Worm (Caenorhabditis elegans) whole organism, mixed stage, embryonic: ENCODE data around the gene C18D11.6.
A peak's percentile ranks its signal among the peaks of the same experiment; 100 is the strongest.
"Not testable (repeated sequence)": the region's sequence is repeated elsewhere in the genome, so short reads cannot be mapped to it uniquely, and the experiment has no call there.

Experiments used
- M03D4.4 ChIP-seq: sonication (generic microtip); optimal IDR thresholded peaks from 2 replicates; lab custom pipeline; 2017; ENCODE audit warnings: mild to moderate bottlenecking, missing genetic modification characterization, missing compliant biosample characterization
- bed-3 ChIP-seq: fragments of 200-800 bp; sonication (Bioruptor generic); optimal IDR thresholded peaks from 3 replicates; lab custom pipeline; 2018; ENCODE audit warnings: mild to moderate bottlenecking, missing genetic modification characterization, moderate library complexity, missing compliant biosample characterization
- blmp-1 ChIP-seq: fragments of 150-350 bp; optimal IDR thresholded peaks from 2 replicates; lab custom pipeline; 2014; ENCODE audit warnings: missing biosample characterization, missing genetic modification characterization
- ceh-39 ChIP-seq: fragments of 150-350 bp; optimal IDR thresholded peaks from 2 replicates; lab custom pipeline; 2014; ENCODE audit warnings: missing biosample characterization, missing genetic modification characterization
- ceh-43 ChIP-seq: fragments of 200-800 bp; sonication (Bioruptor generic); optimal IDR thresholded peaks from 2 replicates; lab custom pipeline; 2018; ENCODE audit warnings: mild to moderate bottlenecking, missing genetic modification characterization, moderate library complexity, missing compliant biosample characterization
- ceh-83 ChIP-seq: fragments of 200-800 bp; sonication (Bioruptor generic); optimal IDR thresholded peaks from 2 replicates; lab custom pipeline; 2018; ENCODE audit warnings: mild to moderate bottlenecking, missing genetic modification characterization, missing compliant biosample characterization
- ces-1 ChIP-seq: fragments of 150-350 bp; optimal IDR thresholded peaks from 2 replicates; lab custom pipeline; 2014; ENCODE audit warnings: missing biosample characterization, missing genetic modification reagents, missing genetic modification characterization
- cnd-1 ChIP-seq: fragments of 200-800 bp; sonication (Bioruptor generic); optimal IDR thresholded peaks from 2 replicates; lab custom pipeline; 2018; ENCODE audit warnings: mild to moderate bottlenecking, missing genetic modification characterization, missing compliant biosample characterization
- drap-1 ChIP-seq: fragments of 200-800 bp; sonication (Bioruptor generic); optimal IDR thresholded peaks from 3 replicates; lab custom pipeline; 2018; ENCODE audit warnings: mild to moderate bottlenecking, missing genetic modification characterization, missing compliant biosample characterization
- elt-3 ChIP-seq: fragments of 150-350 bp; optimal IDR thresholded peaks from 2 replicates; lab custom pipeline; 2014; ENCODE audit warnings: missing biosample characterization, missing genetic modification characterization
- flh-1 ChIP-seq: fragments of 200-800 bp; sonication (Bioruptor generic); optimal IDR thresholded peaks from 2 replicates; lab custom pipeline; 2018; ENCODE audit warnings: mild to moderate bottlenecking, missing genetic modification characterization, moderate library complexity, missing compliant biosample characterization
- ham-2 ChIP-seq: fragments of 200-800 bp; sonication (Bioruptor generic); optimal IDR thresholded peaks from 2 replicates; lab custom pipeline; 2018; ENCODE audit warnings: mild to moderate bottlenecking, missing genetic modification characterization, missing compliant biosample characterization
- hlh-1 ChIP-seq: fragments of 150-350 bp; optimal IDR thresholded peaks from 2 replicates; lab custom pipeline; 2014; ENCODE audit warnings: missing biosample characterization, missing genetic modification reagents, missing genetic modification characterization
- lin-32 ChIP-seq: fragments of 200-800 bp; sonication (Bioruptor generic); optimal IDR thresholded peaks from 2 replicates; lab custom pipeline; 2018; ENCODE audit warnings: mild to moderate bottlenecking, missing genetic modification characterization, missing compliant biosample characterization
- lsy-2 ChIP-seq: fragments of 150-350 bp; optimal IDR thresholded peaks from 2 replicates; lab custom pipeline; 2014; ENCODE audit warnings: missing biosample characterization, missing genetic modification characterization
- mab-5 ChIP-seq: fragments of 150-350 bp; optimal IDR thresholded peaks from 2 replicates; lab custom pipeline; 2014; ENCODE audit warnings: missing biosample characterization, missing genetic modification characterization
- nhr-2 ChIP-seq: fragments of 150-350 bp; optimal IDR thresholded peaks from 2 replicates; lab custom pipeline; 2014; ENCODE audit warnings: missing biosample characterization, missing genetic modification characterization
- nhr-28 ChIP-seq: fragments of 150-350 bp; optimal IDR thresholded peaks from 2 replicates; lab custom pipeline; 2014; ENCODE audit warnings: missing biosample characterization, missing genetic modification characterization
- nhr-76 ChIP-seq: sonication (generic microtip); optimal IDR thresholded peaks from 2 replicates; lab custom pipeline; 2017; ENCODE audit warnings: missing biosample characterization, missing genetic modification characterization
- pha-4 ChIP-seq: fragments of 150-350 bp; optimal IDR thresholded peaks from 2 replicates; lab custom pipeline; 2018; ENCODE audit warnings: missing biosample characterization, missing genetic modification reagents, missing genetic modification characterization
- sem-2 ChIP-seq: fragments of 200-800 bp; sonication (Bioruptor generic); optimal IDR thresholded peaks from 2 replicates; lab custom pipeline; 2018; ENCODE audit warnings: mild to moderate bottlenecking, missing genetic modification characterization, missing compliant biosample characterization
- snpc-4 ChIP-seq: fragments of 150-350 bp; optimal IDR thresholded peaks from 2 replicates; lab custom pipeline; 2014; ENCODE audit warnings: missing biosample characterization, missing genetic modification characterization
- sptf-1 ChIP-seq: sonication (generic microtip); optimal IDR thresholded peaks from 2 replicates; lab custom pipeline; 2017; ENCODE audit warnings: mild to moderate bottlenecking, missing genetic modification characterization, moderate library complexity, missing compliant biosample characterization
- unc-39 ChIP-seq: fragments of 150-350 bp; optimal IDR thresholded peaks from 2 replicates; lab custom pipeline; 2014; ENCODE audit warnings: missing biosample characterization, missing genetic modification characterization
- zip-8 ChIP-seq: fragments of 150-350 bp; optimal IDR thresholded peaks from 2 replicates; lab custom pipeline; 2014; ENCODE audit warnings: missing biosample characterization, missing genetic modification characterization
- ztf-11 ChIP-seq: fragments of 150-350 bp; optimal IDR thresholded peaks from 2 replicates; lab custom pipeline; 2014; ENCODE audit warnings: missing biosample characterization, missing genetic modification characterization

Gene C18D11.6

DNA sequence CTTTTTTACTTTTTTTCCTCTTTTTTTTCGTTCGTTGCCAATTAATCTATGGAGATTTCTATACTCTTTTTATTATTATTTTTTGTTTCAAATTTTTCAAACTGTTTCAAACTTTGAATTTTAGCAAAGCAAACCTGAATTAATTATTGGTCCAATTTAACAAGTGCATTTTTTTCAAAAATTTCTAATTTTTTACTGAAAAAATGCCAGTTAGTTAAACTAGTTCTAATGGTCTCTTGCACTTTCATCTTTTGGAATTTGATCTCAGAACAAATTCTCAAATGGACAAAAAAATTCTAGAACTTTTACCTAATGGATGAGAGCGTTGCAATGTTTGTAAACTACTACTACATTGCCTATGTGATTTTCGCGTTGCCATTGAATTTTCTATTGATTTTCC is 28.6 kb upstream of the C18D11.6 start, which contains the start of gene srd-74:
Gene srd-74 (plus strand): TSS at position 301 of the 400 bp plus-strand sequence.
- no peak for TF ChIP-seq hlh-1 (tag; lab: Kevin White, UChicago)
- TF ChIP-seq lin-32 (GFP tag; lab: Kevin White, UChicago), result no peak
- TF ChIP-seq ham-2 (GFP tag; lab: Kevin White, UChicago), result no peak

DNA sequence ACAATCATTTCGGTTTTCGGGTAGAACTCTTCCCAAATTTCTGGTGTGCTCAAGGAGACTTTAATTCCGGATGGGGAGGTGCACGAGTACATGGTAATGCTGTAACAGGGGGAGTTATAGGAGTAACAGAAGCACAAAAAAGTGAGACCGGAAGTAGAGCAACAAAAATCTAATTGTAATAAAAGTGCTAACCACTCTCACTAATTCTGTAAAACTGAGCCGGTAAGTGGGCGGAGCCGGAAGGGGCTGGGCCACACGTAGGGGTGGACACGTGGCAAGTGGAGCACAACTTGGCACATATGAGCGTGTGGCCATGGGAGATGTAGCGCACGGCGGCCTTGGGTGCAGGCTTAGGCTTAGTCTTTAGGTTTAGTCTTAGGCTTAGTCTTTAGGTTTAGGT is 24.4 kb upstream of the C18D11.6 start, which contains the start of gene tbx-38:
Gene tbx-38 (minus strand): TSS at position 101 of the 400 bp plus-strand sequence.
- TF ChIP-seq pha-4 (no peak), ces-1 (GFP tag; lab: Kevin White, UChicago) (no peak), sptf-1 (tag; lab: Kevin White, UChicago) (no peak), ham-2 (GFP tag; lab: Kevin White, UChicago) (no peak), ceh-39 (tag; lab: Kevin White, UChicago) (no peak), lsy-2 (tag; lab: Kevin White, UChicago) (no peak), nhr-2 (tag; lab: Kevin White, UChicago) (no peak), drap-1 (GFP tag; lab: Kevin White, UChicago) (no peak), zip-8 (tag; lab: Kevin White, UChicago) (no peak), nhr-28 (tag; lab: Kevin White, UChicago) (no peak)

DNA sequence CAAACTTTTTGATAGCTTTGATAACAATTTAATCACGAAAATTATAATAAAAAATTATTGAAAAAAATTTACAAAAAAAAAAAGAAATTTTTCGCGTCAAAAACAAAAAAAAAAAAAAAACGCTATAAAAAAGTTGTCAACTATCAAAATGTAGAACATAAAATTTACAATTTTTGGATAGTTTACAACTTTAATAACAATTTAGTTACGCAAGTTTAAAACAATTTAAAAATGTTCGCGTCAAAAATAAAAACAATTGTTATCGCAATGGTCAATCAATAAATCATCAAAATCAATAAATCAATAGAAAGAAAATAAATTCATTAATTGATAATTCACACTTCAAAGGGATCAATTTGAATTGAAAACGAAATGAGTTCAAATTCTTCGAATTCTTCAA is 23.0 kb upstream of the C18D11.6 start, which contains the start of gene C24H11.1:
Gene C24H11.1 (plus strand): TSS at position 301 of the 400 bp plus-strand sequence.
- not testable (repeated sequence) for TF ChIP-seq elt-3, M03D4.4, blmp-1

DNA sequence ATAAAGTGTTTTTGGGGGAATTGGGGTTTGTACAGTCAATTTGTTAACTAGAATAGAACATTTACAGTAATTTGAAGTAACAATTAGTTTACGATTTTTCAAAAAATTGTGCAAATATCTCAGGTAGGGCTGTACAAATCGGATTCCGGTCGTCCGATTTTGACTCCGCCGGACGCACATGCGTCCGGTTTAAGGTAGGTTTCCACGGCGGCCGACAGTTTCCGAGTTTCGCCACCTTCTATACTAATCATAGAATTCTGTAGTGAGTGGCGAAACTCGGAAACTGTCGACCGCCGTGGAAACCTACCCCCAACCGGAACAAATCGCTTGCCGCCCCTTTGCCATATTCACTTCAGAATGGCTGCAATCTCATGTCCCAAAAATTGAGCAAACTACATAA is 20.9 kb upstream of the C18D11.6 start:
- no peak for TF ChIP-seq nhr-76
- no peak for TF ChIP-seq ceh-43 (GFP tag; lab: Kevin White, UChicago)
- TF ChIP-seq cnd-1 (tag; lab: Kevin White, UChicago), result no peak
- TF ChIP-seq pha-4, result no peak
- no peak for TF ChIP-seq nhr-2 (tag; lab: Kevin White, UChicago)
- TF ChIP-seq drap-1 (GFP tag; lab: Kevin White, UChicago), result no peak
- no peak for TF ChIP-seq unc-39
- TF ChIP-seq elt-3, result no peak
- TF ChIP-seq lin-32 (GFP tag; lab: Kevin White, UChicago), result no peak
- no peak for TF ChIP-seq flh-1 (GFP tag; lab: Kevin White, UChicago)
- no peak for TF ChIP-seq blmp-1
- TF ChIP-seq mab-5 (tag; lab: Kevin White, UChicago), result no peak

DNA sequence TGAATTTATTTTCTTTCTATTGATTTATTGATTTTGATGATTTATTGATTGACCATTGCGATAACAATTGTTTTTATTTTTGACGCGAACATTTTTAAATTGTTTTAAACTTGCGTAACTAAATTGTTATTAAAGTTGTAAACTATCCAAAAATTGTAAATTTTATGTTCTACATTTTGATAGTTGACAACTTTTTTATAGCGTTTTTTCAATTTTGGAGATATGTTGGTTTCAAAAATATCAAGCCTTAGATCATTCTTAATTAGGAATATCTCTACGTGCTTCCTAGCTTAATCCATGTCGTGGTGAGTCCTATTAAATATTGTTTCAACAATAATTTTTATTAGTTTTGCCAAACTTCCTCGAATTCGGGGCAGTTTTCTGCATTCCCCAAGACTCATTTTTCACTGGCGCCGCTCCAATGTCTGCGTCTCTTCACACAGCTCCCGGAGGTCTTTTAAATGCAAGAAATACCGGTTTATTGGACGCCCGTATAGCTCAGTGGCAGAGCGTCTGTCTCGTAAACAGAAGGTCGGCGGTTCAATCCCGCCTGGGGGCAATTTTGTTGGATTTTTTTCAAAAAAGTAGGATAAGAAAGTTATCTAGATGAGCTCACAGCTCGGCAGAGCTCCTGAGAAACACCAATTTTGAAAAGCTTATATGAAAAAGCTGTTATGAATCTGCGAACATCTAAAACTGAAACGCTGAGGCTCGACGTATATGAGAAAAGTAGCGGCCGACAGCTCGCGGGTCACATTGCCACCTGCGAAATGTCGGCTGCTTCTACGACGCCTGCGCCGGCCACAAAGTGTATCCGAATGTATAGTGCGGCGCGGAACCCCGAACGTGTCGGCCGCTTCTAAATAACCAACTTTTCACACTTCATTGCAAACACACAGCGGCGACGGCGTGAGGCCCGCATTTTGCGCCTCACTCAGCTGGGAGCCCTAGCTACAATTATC is 17.8 kb upstream of the C18D11.6 start, which contains the start of gene C24H11.2:
Gene C24H11.2 (minus strand): TSS at position 51 of the 962 bp plus-strand sequence.
- peak; percentile 27 for TF ChIP-seq ceh-43 (GFP tag; lab: Kevin White, UChicago)
- TF ChIP-seq sptf-1 (tag; lab: Kevin White, UChicago), result peak; percentile 40
- TF ChIP-seq drap-1 (GFP tag; lab: Kevin White, UChicago), result peak; percentile 11
- TF ChIP-seq M03D4.4, result peak; percentile 34
- peak; percentile 35 for TF ChIP-seq bed-3 (GFP tag; lab: Kevin White, UChicago)

DNA sequence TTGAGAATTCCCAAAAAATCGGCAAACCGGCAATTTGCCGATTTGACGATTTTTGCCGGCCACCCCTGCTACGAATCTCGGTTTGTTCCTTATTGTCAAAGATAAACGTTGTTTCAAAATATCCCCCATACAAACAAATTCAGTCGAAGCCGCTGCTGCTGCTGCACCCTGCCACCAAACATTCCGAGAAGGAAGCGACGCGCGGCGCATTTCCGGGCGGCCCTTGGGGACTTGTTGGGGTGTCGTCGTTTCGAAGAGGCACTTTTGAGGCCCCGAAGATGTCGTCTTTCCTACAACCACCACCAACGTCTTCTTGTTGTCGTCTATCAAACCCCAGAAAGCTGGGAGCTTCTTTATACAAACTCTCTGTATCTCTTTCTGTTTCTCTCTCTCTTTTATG is 16.0 kb upstream of the C18D11.6 start:
- TF ChIP-seq nhr-28 (tag; lab: Kevin White, UChicago) (no peak), ceh-43 (GFP tag; lab: Kevin White, UChicago) (no peak), sptf-1 (tag; lab: Kevin White, UChicago) (peak; percentile 4)
- TF ChIP-seq, all 35 proteins: peak for 1

DNA sequence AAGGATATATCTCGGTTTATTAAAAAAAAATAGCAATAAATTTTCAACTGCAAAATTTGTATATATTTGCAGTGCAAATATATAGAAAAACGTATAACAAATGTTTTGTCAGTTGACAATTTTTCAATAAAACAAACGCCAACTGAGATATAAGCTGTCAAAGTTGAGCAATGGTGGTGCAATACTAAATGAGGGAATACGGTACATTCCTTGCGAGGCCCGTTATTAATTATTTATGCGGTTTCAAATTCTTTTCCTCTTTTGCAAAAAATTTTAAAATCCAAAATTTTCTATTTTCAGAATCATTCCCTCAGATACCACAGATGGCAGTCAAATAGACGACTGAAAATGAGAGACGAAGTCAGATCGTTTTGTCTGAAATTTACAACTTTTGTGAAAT is 14.9 kb upstream of the C18D11.6 start, which contains the start of gene twk-39:
Gene twk-39 (plus strand): TSS at position 301 of the 400 bp plus-strand sequence.
- TF ChIP-seq M03D4.4 (no peak), snpc-4 (no peak), ham-2 (GFP tag; lab: Kevin White, UChicago) (no peak), unc-39 (no peak), blmp-1 (no peak), sem-2 (no peak), lin-32 (GFP tag; lab: Kevin White, UChicago) (no peak), ceh-83 (no peak), ztf-11 (tag; lab: Kevin White, UChicago) (no peak), drap-1 (GFP tag; lab: Kevin White, UChicago) (no peak), nhr-2 (tag; lab: Kevin White, UChicago) (no peak), sptf-1 (tag; lab: Kevin White, UChicago) (no peak), flh-1 (GFP tag; lab: Kevin White, UChicago) (no peak)
